Worm (Caenorhabditis elegans) whole organism, dauer: ENCODE measurements around the gene hlh-14.

Experiments
- unc-62 ChIP-seq: sonication (generic microtip); optimal IDR thresholded peaks from 2 replicates; lab custom pipeline; 2017; ENCODE audit warnings: missing biosample characterization, missing genetic modification reagents, missing genetic modification characterization

The hlh-14 gene

ce11 chrII:5708154-5708553 is 30.5 kb downstream of the hlh-14 start:
- TF ChIP-seq unc-62 (GFP tag; lab: Kevin White, UChicago): no peak

- TF ChIP-seq unc-62 (GFP tag; lab: Kevin White, UChicago): no peak
These were observed 31.2 kb downstream of the hlh-14 start, which contains the start of gene osta-2 for ce11 chrII:5707532-5707931. osta-2 (plus strand) TSS chrII:5707691.

ce11 chrII:5704479-5704878 is 34.2 kb downstream of the hlh-14 start:
- no peak for TF ChIP-seq unc-62 (GFP tag; lab: Kevin White, UChicago)

DNA sequence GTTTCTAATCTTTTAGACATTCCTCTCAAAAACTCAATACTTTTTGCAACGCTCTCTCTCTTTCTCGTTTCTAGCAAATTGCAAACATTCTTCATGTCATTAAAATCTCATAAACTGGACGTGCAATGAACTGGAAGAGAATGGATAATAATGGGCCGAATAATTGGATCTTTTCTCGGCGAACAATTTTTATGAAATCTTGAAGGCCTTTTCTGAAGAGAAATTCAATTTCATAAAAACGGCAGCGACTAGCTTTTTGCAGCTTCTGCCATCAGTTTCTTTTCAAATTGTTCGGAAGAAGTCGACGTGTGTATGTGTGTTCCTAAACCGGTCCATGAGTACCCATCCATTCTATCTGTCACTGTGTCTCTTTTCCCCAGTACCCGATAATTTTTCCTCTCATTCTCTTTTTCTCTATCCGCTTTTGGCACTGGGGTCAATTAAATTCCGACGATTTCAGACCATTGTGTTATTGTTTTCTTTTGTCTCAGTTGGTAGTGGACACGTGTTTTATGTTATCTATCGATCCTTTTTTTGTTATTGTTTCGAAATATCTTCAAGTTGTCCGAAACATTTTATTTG is 36.0 kb downstream of the hlh-14 start:
- TF ChIP-seq unc-62 (GFP tag; lab: Kevin White, UChicago): no peak

DNA sequence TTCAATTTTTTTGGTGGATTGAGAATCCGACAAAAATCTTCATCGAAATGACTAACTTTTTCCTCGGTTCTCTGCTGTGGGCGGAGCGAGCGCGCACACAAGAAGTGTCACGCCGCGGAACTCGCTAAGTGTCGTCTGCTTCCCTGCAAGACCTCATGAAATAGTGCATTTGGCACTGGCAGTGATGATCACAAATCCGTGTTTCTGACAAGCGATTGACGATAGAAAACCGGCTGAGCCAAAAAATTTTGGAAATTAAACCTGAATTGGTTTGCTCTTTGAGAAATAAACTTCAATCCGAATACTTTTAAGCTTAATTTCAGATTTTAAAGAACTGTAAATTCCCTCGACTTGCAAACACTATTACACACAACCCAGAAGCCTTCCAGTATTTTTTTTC is 37.2 kb downstream of the hlh-14 start:
- no peak for TF ChIP-seq unc-62 (GFP tag; lab: Kevin White, UChicago)

- TF ChIP-seq unc-62 (GFP tag; lab: Kevin White, UChicago): no peak
These were observed 39.8 kb downstream of the hlh-14 start, which contains the start of the genes C25H3.10 and C25H3.1 for ce11 chrII:5698869-5699268. C25H3.10 (minus strand) TSS chrII:5698969. C25H3.1 (plus strand) TSS chrII:5699071.

DNA sequence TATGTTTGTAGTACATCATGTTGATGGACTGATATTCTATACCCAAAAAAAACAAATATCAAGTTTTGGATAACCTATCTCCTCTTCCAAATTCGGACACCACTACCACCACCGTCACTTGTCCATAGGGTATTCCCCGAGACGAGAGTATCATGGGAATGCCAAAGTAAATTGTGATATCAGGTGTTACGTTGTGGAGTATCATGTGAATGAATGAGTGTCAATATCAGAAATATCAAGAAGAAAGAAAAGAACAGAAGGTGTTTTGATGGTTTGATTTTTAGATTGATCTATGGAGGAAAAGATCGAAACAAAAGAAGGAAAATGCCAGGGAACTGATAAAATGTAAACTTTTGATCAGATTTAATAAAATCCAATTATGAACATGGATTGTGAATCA is 40.4 kb downstream of the hlh-14 start:
- TF ChIP-seq unc-62 (GFP tag; lab: Kevin White, UChicago): no peak

DNA sequence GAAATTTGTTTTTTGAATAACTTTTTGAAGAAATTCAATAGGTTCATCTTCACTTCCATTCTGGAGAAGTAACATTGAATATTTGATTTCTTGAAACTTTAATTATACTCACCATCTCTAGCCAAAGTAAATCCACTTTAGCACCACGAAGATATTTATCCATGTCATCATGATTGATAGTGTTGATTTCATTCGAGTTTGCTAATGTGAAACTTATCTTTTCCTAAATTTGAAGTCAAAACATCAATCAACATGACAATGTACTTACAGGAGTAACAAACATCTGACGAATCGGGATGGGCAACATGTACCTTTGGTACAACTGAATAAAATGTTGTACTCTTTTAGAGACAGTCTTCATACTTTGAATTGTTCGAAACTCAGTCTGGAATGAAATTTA is 41.4 kb downstream of the hlh-14 start:
- TF ChIP-seq unc-62 (GFP tag; lab: Kevin White, UChicago): no peak

DNA sequence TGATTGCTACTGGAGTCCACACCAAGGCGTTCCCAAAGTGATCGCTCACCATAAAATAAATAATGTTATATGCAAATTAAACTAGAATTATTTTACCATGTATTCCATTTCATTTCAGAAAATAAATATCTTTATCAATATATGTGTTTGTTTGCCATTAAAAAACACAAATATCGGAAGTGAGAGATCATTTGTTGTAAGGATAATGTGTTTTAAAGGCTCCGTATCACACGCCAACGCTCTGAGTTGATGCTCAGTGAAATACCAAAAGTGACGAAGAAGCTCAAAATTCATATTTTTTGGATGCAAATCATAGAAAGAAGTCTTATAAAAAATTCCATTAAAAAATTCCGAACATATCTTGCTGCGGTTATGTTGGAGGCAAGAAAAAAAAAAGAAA is 42.5 kb downstream of the hlh-14 start:
- TF ChIP-seq unc-62 (GFP tag; lab: Kevin White, UChicago): no peak

ce11 chrII:5694798-5695197 is 43.9 kb downstream of the hlh-14 start, which contains the start of gene C25H3.14:
C25H3.14 (plus strand) TSS chrII:5695098.
- no peak for TF ChIP-seq unc-62 (GFP tag; lab: Kevin White, UChicago)

DNA sequence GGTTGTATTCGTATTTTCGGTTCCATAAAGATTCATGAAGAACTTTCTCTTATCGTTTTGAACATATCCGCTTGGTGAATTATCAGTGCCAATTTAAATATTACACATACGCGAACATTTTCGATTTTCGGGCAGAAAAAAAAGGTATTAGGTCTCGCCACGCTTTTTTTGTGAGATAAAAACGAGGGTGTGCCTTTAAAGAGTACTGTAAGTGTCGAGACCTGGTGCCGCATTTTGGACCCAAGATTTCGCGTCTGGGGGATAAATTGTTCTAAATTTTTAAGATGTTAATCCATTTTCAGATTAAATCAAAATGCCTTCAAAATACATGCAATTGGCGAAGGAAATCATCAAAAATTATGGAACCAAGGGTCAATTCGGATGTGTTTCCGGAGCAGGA is 44.8 kb downstream of the hlh-14 start, which contains the start of gene C25H3.3:
TSS of gene C25H3.3 (plus strand) at position 301 of the 400 bp plus-strand sequence.
- no peak for TF ChIP-seq unc-62 (GFP tag; lab: Kevin White, UChicago)

- TF ChIP-seq unc-62 (GFP tag; lab: Kevin White, UChicago): no peak
These were observed 47.4 kb downstream of the hlh-14 start, which contains the start of the genes ndub-5 and eif-2D for ce11 chrII:5691216-5691771. ndub-5 (minus strand) TSS chrII:5691353. eif-2D (plus strand) TSS chrII:5691721.

- no peak for TF ChIP-seq unc-62 (GFP tag; lab: Kevin White, UChicago)
These were observed 49.7 kb downstream of the hlh-14 start, which contains the start of gene C25H3.11 for ce11 chrII:5688959-5689358. C25H3.11 (minus strand) TSS chrII:5689040.
